Worm (Caenorhabditis elegans) whole organism, young adult: Measurements from ENCODE around the gene brap-2.

Experiments used
- B0336.3 ChIP-seq: fragments of 200-800 bp; sonication (Bioruptor generic); IDR thresholded peaks from 2 replicates; pipeline ENCODE4 v1.3.6; 2022; ENCODE audit warnings: missing genetic modification characterization, missing compliant biosample characterization
- C17E4.6 ChIP-seq: fragments of 200-800 bp; sonication (Bioruptor generic); IDR thresholded peaks from 2 replicates; pipeline ENCODE4 v1.3.6; 2022; ENCODE audit warnings: missing genetic modification reagents, missing genetic modification characterization, missing compliant biosample characterization
- F33H1.4 ChIP-seq: fragments of 200-800 bp; sonication (Bioruptor generic); IDR thresholded peaks from 2 replicates; pipeline ENCODE4 v1.3.6; 2022; ENCODE audit warnings: missing genetic modification reagents, missing genetic modification characterization, missing compliant biosample characterization
- F37B4.10 ChIP-seq: fragments of 200-800 bp; sonication (Bioruptor generic); IDR thresholded peaks from 2 replicates; pipeline ENCODE4 v1.3.6; 2022; ENCODE audit warnings: missing genetic modification characterization, missing compliant biosample characterization
- F52B5.7 ChIP-seq: sonication (generic microtip); optimal IDR thresholded peaks from 2 replicates; lab custom pipeline; 2016; ENCODE audit warnings: mild to moderate bottlenecking, missing genetic modification characterization, missing compliant biosample characterization
- F55B11.4 ChIP-seq: sonication (generic microtip); optimal IDR thresholded peaks from 2 replicates; lab custom pipeline; 2016; ENCODE audit warnings: missing compliant biosample characterization, missing genetic modification characterization, borderline replicate concordance; ENCODE audit not compliant: insufficient read depth
- F57A8.1 ChIP-seq: fragments of 200-800 bp; sonication (Bioruptor generic); optimal IDR thresholded peaks from 2 replicates; lab custom pipeline; 2018; ENCODE audit warnings: mild to moderate bottlenecking, missing genetic modification characterization, moderate library complexity, missing compliant biosample characterization
- K12H6.12 ChIP-seq: fragments of 200-800 bp; sonication (Bioruptor generic); optimal IDR thresholded peaks from 2 replicates; lab custom pipeline; 2018; ENCODE audit warnings: mild to moderate bottlenecking, missing genetic modification characterization, missing compliant biosample characterization
- Y53F4B.3 ChIP-seq: fragments of 200-800 bp; sonication (Bioruptor generic); IDR thresholded peaks from 2 replicates; pipeline ENCODE4 v1.3.6; 2022; ENCODE audit warnings: missing genetic modification reagents, missing genetic modification characterization, missing compliant biosample characterization
- attf-3 ChIP-seq: fragments of 200-800 bp; sonication (Bioruptor generic); conservative IDR thresholded peaks from 2 replicates; pipeline ENCODE4 v1.3.6; 2022; ENCODE audit warnings: missing genetic modification reagents, missing genetic modification characterization, missing compliant biosample characterization
- attf-5 ChIP-seq: fragments of 200-800 bp; sonication (Bioruptor generic); optimal IDR thresholded peaks from 2 replicates; lab custom pipeline; 2018; ENCODE audit warnings: mild to moderate bottlenecking, missing genetic modification characterization, missing compliant biosample characterization
- attf-6 ChIP-seq: fragments of 200-800 bp; sonication (Bioruptor generic); IDR thresholded peaks from 2 replicates; pipeline ENCODE4 v1.3.6; 2022; ENCODE audit warnings: missing genetic modification reagents, missing genetic modification characterization, missing compliant biosample characterization
- ceh-40 ChIP-seq: fragments of 200-800 bp; sonication (Bioruptor generic); IDR thresholded peaks from 2 replicates; pipeline ENCODE4 v1.3.6; 2022; ENCODE audit warnings: missing genetic modification characterization, missing compliant biosample characterization
- ceh-91 ChIP-seq: fragments of 200-800 bp; sonication (Bioruptor generic); IDR thresholded peaks from 2 replicates; pipeline ENCODE4 v1.3.6; 2022; ENCODE audit warnings: missing genetic modification reagents, missing genetic modification characterization, missing compliant biosample characterization
- dpff-1 ChIP-seq: sonication (generic microtip); optimal IDR thresholded peaks from 2 replicates; lab custom pipeline; 2017; ENCODE audit warnings: mild to moderate bottlenecking, missing genetic modification characterization, missing compliant biosample characterization
- dpl-1 ChIP-seq: fragments of 150-350 bp; optimal IDR thresholded peaks from 2 replicates; lab custom pipeline; 2014; ENCODE audit warnings: missing biosample characterization, missing genetic modification reagents, missing genetic modification characterization
- egrh-3 ChIP-seq: fragments of 200-800 bp; sonication (Bioruptor generic); IDR thresholded peaks from 2 replicates; pipeline ENCODE4 v1.3.6; 2022; ENCODE audit warnings: missing genetic modification reagents, missing genetic modification characterization, missing compliant biosample characterization
- him-1 ChIP-seq: sonication (generic microtip); optimal IDR thresholded peaks from 2 replicates; lab custom pipeline; 2016; ENCODE audit warnings: missing genotype, missing genetic modification reagents, missing genetic modification characterization, missing compliant biosample characterization
- hmg-1.2 ChIP-seq: fragments of 200-800 bp; sonication (Bioruptor generic); IDR thresholded peaks from 2 replicates; pipeline ENCODE4 v1.3.6; 2022; ENCODE audit warnings: missing genetic modification reagents, missing genetic modification characterization, missing compliant biosample characterization
- lin-54 ChIP-seq: fragments of 200-800 bp; sonication (Bioruptor generic); optimal IDR thresholded peaks from 2 replicates; lab custom pipeline; 2018; ENCODE audit warnings: mild to moderate bottlenecking, missing genetic modification characterization, missing compliant biosample characterization
- lir-1 ChIP-seq: fragments of 200-800 bp; sonication (Bioruptor generic); conservative IDR thresholded peaks from 2 replicates; pipeline ENCODE4 v1.3.6; 2022; ENCODE audit warnings: missing genetic modification reagents, missing genetic modification characterization, missing compliant biosample characterization
- lsl-1 ChIP-seq: fragments of 200-800 bp; sonication (Bioruptor generic); optimal IDR thresholded peaks from 2 replicates; lab custom pipeline; 2018; ENCODE audit warnings: mild to moderate bottlenecking, missing genetic modification characterization, moderate library complexity, missing compliant biosample characterization
- madf-6 ChIP-seq: fragments of 200-800 bp; sonication (Bioruptor generic); IDR thresholded peaks from 2 replicates; pipeline ENCODE4 v1.3.6; 2022; ENCODE audit warnings: missing genetic modification reagents, missing genetic modification characterization, missing compliant biosample characterization
- madf-8 ChIP-seq: fragments of 200-800 bp; sonication (Bioruptor generic); conservative IDR thresholded peaks from 2 replicates; pipeline ENCODE4 v1.3.6; 2022; ENCODE audit warnings: missing genetic modification reagents, missing genetic modification characterization, missing compliant biosample characterization
- mcd-1 ChIP-seq: fragments of 200-800 bp; sonication (Bioruptor generic); IDR thresholded peaks from 2 replicates; pipeline ENCODE4 v1.3.6; 2022; ENCODE audit warnings: missing genetic modification reagents, missing genetic modification characterization, missing compliant biosample characterization
- nhr-179 ChIP-seq: sonication (generic microtip); optimal IDR thresholded peaks from 2 replicates; lab custom pipeline; 2016; ENCODE audit warnings: mild to moderate bottlenecking, missing genetic modification characterization, missing compliant biosample characterization
- pha-4 ChIP-seq: fragments of 150-350 bp; sonication (generic microtip); optimal IDR thresholded peaks from 2 replicates; lab custom pipeline; 2014; ENCODE audit warnings: missing biosample characterization, missing genetic modification reagents, missing genetic modification characterization
- rec-8 ChIP-seq, 2 experiments: sonication (generic microtip); optimal IDR thresholded peaks; 2 replicates each; lab custom pipeline; 2016; ENCODE audit warnings: mild to moderate bottlenecking in 2 of 2, missing genetic modification characterization in 2 of 2, missing genetic modification reagents in 2 of 2, missing genotype in 2 of 2, missing biosample characterization in 1 of 2, missing compliant biosample characterization in 1 of 2, moderate library complexity in 1 of 2
- rpc-1 ChIP-seq, 2 experiments: fragments of 150-350 bp in 1 of 2; sonication (generic microtip) in 1 of 2; optimal IDR thresholded peaks; 2 replicates each; lab custom pipeline; 2014 to 2018; ENCODE audit warnings: missing biosample characterization in 1 of 2, missing genetic modification characterization in 1 of 2, missing genetic modification reagents in 1 of 2, missing genotype in 1 of 2
- snpc-1.3 ChIP-seq: sonication (generic microtip); optimal IDR thresholded peaks from 2 replicates; lab custom pipeline; 2017; ENCODE audit warnings: missing genetic modification characterization, mild to moderate bottlenecking, missing compliant biosample characterization, antibody characterized with exemption, moderate library complexity, missing genotype, missing genetic modification reagents; ENCODE audit not compliant: insufficient read depth
- tlf-1 ChIP-seq: fragments of 200-800 bp; sonication (Bioruptor generic); optimal IDR thresholded peaks from 2 replicates; lab custom pipeline; 2018; ENCODE audit warnings: mild to moderate bottlenecking, missing genetic modification characterization, missing compliant biosample characterization
- xnd-1 ChIP-seq: sonication (generic microtip); optimal IDR thresholded peaks from 2 replicates; lab custom pipeline; 2016; ENCODE audit warnings: missing genotype, missing genetic modification reagents, missing genetic modification characterization, missing compliant biosample characterization
- ztf-22 ChIP-seq: fragments of 200-800 bp; sonication (Bioruptor generic); optimal IDR thresholded peaks from 2 replicates; lab custom pipeline; 2018; ENCODE audit warnings: mild to moderate bottlenecking, missing genetic modification characterization, moderate library complexity, missing compliant biosample characterization
- ztf-6 ChIP-seq: fragments of 200-800 bp; sonication (Bioruptor generic); IDR thresholded peaks from 2 replicates; pipeline ENCODE4 v1.3.6; 2022; ENCODE audit warnings: missing genetic modification reagents, missing genetic modification characterization, missing compliant biosample characterization

Gene brap-2

ce11 chrII:5418929-5419328 lies 25.9 kb upstream of the brap-2 start, which contains the start of gene EEED8.15:
Gene EEED8.15, plus strand, starts transcription at chrII:5419229.
- TF ChIP-seq ceh-91 (GFP tag; lab: Robert Waterston, UW) (no peak), ceh-40 (GFP tag; lab: Robert Waterston, UW) (no peak), dpl-1 (GFP tag; lab: Kevin White, UChicago) (no peak)

DNA sequence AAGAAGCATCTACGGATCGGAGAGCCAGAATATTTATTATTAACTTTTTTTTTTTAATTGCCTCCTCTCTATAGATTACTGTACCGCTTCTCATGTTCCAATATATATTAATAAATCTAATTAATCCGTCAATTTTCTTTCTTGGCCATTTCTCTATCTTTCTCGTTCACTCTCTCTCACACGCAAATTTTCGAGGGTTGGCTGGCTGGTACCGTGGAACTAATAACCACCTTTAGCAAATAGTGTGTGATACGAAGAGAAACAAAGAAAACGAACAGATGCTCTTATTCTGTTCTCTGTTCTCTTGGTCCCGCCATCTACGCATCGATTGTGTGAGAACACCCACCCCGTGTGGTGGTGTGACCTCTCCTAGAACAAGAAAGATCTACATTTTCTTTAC lies 25.3 kb upstream of the brap-2 start:
- TF ChIP-seq him-1 (no peak), lin-54 (GFP tag; lab: Kevin White, UChicago) (no peak), B0336.3 (GFP tag; lab: Robert Waterston, UW) (no peak), ceh-91 (GFP tag; lab: Robert Waterston, UW) (no peak)

- TF ChIP-seq K12H6.12 (tag; lab: Kevin White, UChicago) (no peak), F57A8.1 (GFP tag; lab: Kevin White, UChicago) (no peak)
These were observed 24.9 kb upstream of the brap-2 start for ce11 chrII:5417905-5418304.

DNA sequence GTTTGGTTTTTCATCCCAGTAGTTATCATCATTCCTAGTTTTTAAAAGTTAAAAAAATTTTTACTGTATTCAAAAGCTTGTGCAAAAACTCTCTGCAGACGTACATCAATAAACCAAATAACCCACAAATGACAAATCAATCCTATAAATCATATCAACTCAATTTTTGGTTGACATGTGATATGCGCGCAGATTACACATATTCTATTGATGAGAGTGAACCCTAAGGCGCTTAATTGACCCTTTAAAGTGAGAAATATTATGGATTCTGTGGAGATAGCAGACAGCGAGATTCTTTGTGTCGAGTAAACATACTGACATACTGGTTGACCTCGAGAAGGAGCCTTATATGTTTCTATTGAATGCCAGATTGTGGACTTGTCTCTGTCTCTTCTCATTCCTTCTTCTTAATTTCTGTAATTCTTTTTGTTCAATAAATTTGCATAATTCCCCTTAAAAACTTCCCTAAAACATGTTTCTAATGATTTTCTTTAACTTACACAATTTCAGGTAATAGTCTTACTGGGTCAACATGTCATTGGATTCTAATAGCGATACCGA lies 23.3 kb upstream of the brap-2 start, which contains the start of gene EEED8.2:
Gene EEED8.2, plus strand, starts transcription at position 511 of the 561 bp plus-strand sequence.
- no peak for TF ChIP-seq nhr-179 (tag; lab: Kevin White, UChicago)
- TF ChIP-seq tlf-1 (GFP tag; lab: Kevin White, UChicago) = no peak
- no peak for TF ChIP-seq ztf-6
- no peak for TF ChIP-seq attf-6 (GFP tag; lab: Robert Waterston, UW)
- no peak for TF ChIP-seq lir-1 (GFP tag; lab: Robert Waterston, UW)
- TF ChIP-seq attf-3 (GFP tag; lab: Robert Waterston, UW) = no peak
- no peak for TF ChIP-seq ztf-22
- no peak for TF ChIP-seq F55B11.4
- no peak for TF ChIP-seq dpff-1 (tag; lab: Kevin White, UChicago)
- TF ChIP-seq mcd-1 (GFP tag; lab: Robert Waterston, UW) = no peak
- no peak for TF ChIP-seq F52B5.7 (tag; lab: Kevin White, UChicago)
- no peak for TF ChIP-seq hmg-1.2
- no peak for TF ChIP-seq pha-4 (tag; lab: Kevin White, UChicago)
- TF ChIP-seq egrh-3 (GFP tag; lab: Robert Waterston, UW) = no peak
- no peak for TF ChIP-seq madf-6 (GFP tag; lab: Robert Waterston, UW)
- TF ChIP-seq Y53F4B.3 (GFP tag; lab: Robert Waterston, UW) = no peak
- no peak for TF ChIP-seq rec-8 (tag; optimal IDR thresholded peaks at IDR 0.05; lab: Kevin White, UChicago)
- TF ChIP-seq, all 124 proteins: peak for 0

DNA sequence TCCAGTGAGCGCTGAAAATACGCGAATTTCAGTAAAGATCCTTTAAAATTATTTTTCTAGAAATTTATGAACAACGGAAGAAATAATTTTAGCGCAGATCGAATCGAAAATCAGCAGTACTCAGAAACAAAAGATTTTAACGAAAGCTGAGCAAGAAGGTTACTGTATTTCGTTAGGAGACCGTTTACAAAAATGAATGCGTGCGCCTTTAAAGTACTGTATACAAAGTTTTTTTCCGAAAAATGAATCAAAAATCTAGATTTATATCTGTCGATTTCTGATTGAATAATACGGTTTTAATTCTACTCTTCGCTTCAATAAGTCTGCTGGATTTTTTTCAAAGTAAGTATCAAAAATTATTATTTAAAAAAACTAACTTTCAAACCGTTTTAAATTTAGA lies 21.1 kb upstream of the brap-2 start, which contains the start of the genes EEED8.14 and EEED8.3:
Gene EEED8.14, minus strand, starts transcription at position 13 of the 400 bp plus-strand sequence.
Gene EEED8.3, plus strand, starts transcription at position 237 of the 400 bp plus-strand sequence.
- TF ChIP-seq snpc-1.3 (tag; lab: Kevin White, UChicago) (peak; percentile 0), attf-5 (GFP tag; lab: Kevin White, UChicago) (no peak), C17E4.6 (GFP tag; lab: Robert Waterston, UW) (no peak), madf-6 (GFP tag; lab: Robert Waterston, UW) (peak; percentile 80), nhr-179 (tag; lab: Kevin White, UChicago) (no peak), xnd-1 (peak; percentile 80), madf-8 (GFP tag; lab: Robert Waterston, UW) (peak; percentile 61), lin-54 (GFP tag; lab: Kevin White, UChicago) (peak; percentile 13), rpc-1 (optimal IDR thresholded peaks at IDR 0.05; lab: Kevin White, UChicago) (no peak), rpc-1 (tag; optimal IDR thresholded peaks at IDR 0.05; lab: Kevin White, UChicago) (no peak), lsl-1 (GFP tag; lab: Kevin White, UChicago) (peak; percentile 90), F37B4.10 (GFP tag; lab: Robert Waterston, UW) (no peak), F33H1.4 (peak; percentile 85)
- TF ChIP-seq, all 124 proteins: peak for 7
